Fruit fly (Drosophila melanogaster) whole organism, embryonic: ENCODE measurements around the gene CG4291.

ENCODE experiments used
- Antp ChIP-seq: fragments of 200-800 bp; sonication (Bioruptor generic); optimal IDR thresholded peaks from 3 replicates; lab custom pipeline; 2016; ENCODE audit warnings: missing biosample characterization, missing genetic modification characterization
- Atf3 ChIP-seq: fragments of 200-800 bp; sonication (Bioruptor generic); optimal IDR thresholded peaks from 3 replicates; lab custom pipeline; 2016; ENCODE audit warnings: missing biosample characterization, missing genetic modification characterization
- BtbVII ChIP-seq: fragments of 200-800 bp; sonication (Bioruptor generic); optimal IDR thresholded peaks from 3 replicates; lab custom pipeline; 2017; ENCODE audit warnings: missing biosample characterization, mild to moderate bottlenecking, missing genetic modification characterization
- CG10979 ChIP-seq: fragments of 200-800 bp; sonication (Bioruptor generic); optimal IDR thresholded peaks from 2 replicates; lab custom pipeline; 2018; ENCODE audit warnings: missing biosample characterization, mild to moderate bottlenecking, missing genetic modification characterization, moderate library complexity
- CG12659 ChIP-seq: fragments of 200-800 bp; sonication (Bioruptor generic); optimal IDR thresholded peaks from 3 replicates; lab custom pipeline; 2017; ENCODE audit warnings: mild to moderate bottlenecking, missing biosample characterization, missing genetic modification reagents, missing genetic modification characterization
- CG13424 ChIP-seq: fragments of 200-800 bp; sonication (Bioruptor generic); optimal IDR thresholded peaks from 2 replicates; lab custom pipeline; 2019; ENCODE audit warnings: missing biosample characterization, mild to moderate bottlenecking, missing genetic modification characterization, moderate library complexity
- CG14667 ChIP-seq: fragments of 200-800 bp; sonication (Bioruptor generic); IDR thresholded peaks from 2 replicates; pipeline ENCODE4 v1.3.6; 2022; ENCODE audit warnings: missing biosample characterization, missing genetic modification characterization
- CG15269 ChIP-seq: fragments of 200-800 bp; sonication (Bioruptor generic); optimal IDR thresholded peaks from 2 replicates; lab custom pipeline; 2018; ENCODE audit warnings: missing biosample characterization, mild to moderate bottlenecking, missing genetic modification characterization, moderate library complexity
- CG15601 ChIP-seq: fragments of 200-800 bp; sonication (Bioruptor generic); optimal IDR thresholded peaks from 3 replicates; lab custom pipeline; 2019; ENCODE audit warnings: missing biosample characterization, mild to moderate bottlenecking, missing genetic modification characterization, moderate library complexity
- CG1647 ChIP-seq: fragments of 200-800 bp; sonication (Bioruptor generic); optimal IDR thresholded peaks from 3 replicates; lab custom pipeline; 2016; ENCODE audit warnings: missing biosample characterization, missing genetic modification characterization
- CG16813 ChIP-seq: fragments of 200-800 bp; sonication (Bioruptor generic); IDR thresholded peaks from 3 replicates; pipeline ENCODE4 v1.3.6; 2022; ENCODE audit warnings: missing biosample characterization, missing genetic modification characterization; ENCODE audit not compliant: partially characterized antibody
- CG17829 ChIP-seq: fragments of 200-800 bp; optimal IDR thresholded peaks from 2 replicates; lab custom pipeline; 2019; ENCODE audit warnings: missing biosample characterization, mild to moderate bottlenecking, missing genetic modification characterization, moderate library complexity
- CG18476 ChIP-seq: fragments of 200-800 bp; sonication (Bioruptor generic); optimal IDR thresholded peaks from 2 replicates; lab custom pipeline; 2016; ENCODE audit warnings: missing biosample characterization, mild to moderate bottlenecking, missing genetic modification characterization
- CG2712 ChIP-seq: fragments of 200-800 bp; optimal IDR thresholded peaks from 3 replicates; lab custom pipeline; 2019; ENCODE audit warnings: missing biosample characterization, mild to moderate bottlenecking, missing genetic modification characterization, moderate library complexity
- CG31441 ChIP-seq: fragments of 200-800 bp; sonication (Bioruptor generic); IDR thresholded peaks from 2 replicates; pipeline ENCODE4 v1.3.6; 2022; ENCODE audit warnings: missing biosample characterization, missing genetic modification characterization
- CHES-1-like ChIP-seq: fragments of 200-800 bp; sonication (Bioruptor generic); optimal IDR thresholded peaks from 2 replicates; lab custom pipeline; 2016; ENCODE audit warnings: missing biosample characterization, missing genetic modification characterization
- D19A ChIP-seq: fragments of 200-800 bp; optimal IDR thresholded peaks from 3 replicates; lab custom pipeline; 2019; ENCODE audit warnings: missing biosample characterization, mild to moderate bottlenecking, missing genetic modification characterization, moderate library complexity
- Drgx ChIP-seq: fragments of 200-800 bp; sonication (Bioruptor generic); IDR thresholded peaks from 2 replicates; pipeline ENCODE4 v1.3.6; 2022; ENCODE audit warnings: missing biosample characterization, missing genetic modification characterization
- Hr78 ChIP-seq, 2 experiments: fragments of 200-800 bp in 1 of 2; fragments of >200 bp in 1 of 2; sonication (Bioruptor generic) in 1 of 2; optimal IDR thresholded peaks; 2 replicates each; lab custom pipeline; 2017 to 2019; ENCODE audit warnings: missing biosample characterization in 2 of 2, missing genetic modification characterization in 2 of 2, mild to moderate bottlenecking in 1 of 2, moderate library complexity in 1 of 2
- MBD-R2 ChIP-seq: fragments of 200-800 bp; sonication (Bioruptor generic); IDR thresholded peaks from 2 replicates; pipeline ENCODE4 v1.3.6; 2022; ENCODE audit warnings: missing biosample characterization, missing genetic modification characterization
- MTF-1 ChIP-seq: fragments of 200-800 bp; sonication (Bioruptor generic); optimal IDR thresholded peaks from 2 replicates; lab custom pipeline; 2018; ENCODE audit warnings: missing biosample characterization, mild to moderate bottlenecking, missing genetic modification characterization, borderline replicate concordance
- Mad ChIP-seq: fragments of 200-800 bp; sonication (Bioruptor generic); optimal IDR thresholded peaks from 2 replicates; lab custom pipeline; 2016; ENCODE audit warnings: missing biosample characterization, missing genetic modification characterization
- Nf-YB ChIP-seq: fragments of 200-800 bp; sonication (Bioruptor generic); optimal IDR thresholded peaks from 3 replicates; lab custom pipeline; 2019; ENCODE audit warnings: missing biosample characterization, mild to moderate bottlenecking, missing genetic modification characterization, moderate library complexity
- NfI ChIP-seq: fragments of 200-800 bp; sonication (Bioruptor generic); optimal IDR thresholded peaks from 3 replicates; lab custom pipeline; 2018; ENCODE audit warnings: missing biosample characterization, mild to moderate bottlenecking, missing genetic modification characterization, moderate library complexity
- Oli ChIP-seq: fragments of 200-800 bp; sonication (Bioruptor generic); optimal IDR thresholded peaks from 2 replicates; lab custom pipeline; 2018; ENCODE audit warnings: missing biosample characterization, mild to moderate bottlenecking, missing genetic modification characterization, moderate library complexity
- Sox102F ChIP-seq: fragments of 200-800 bp; sonication (Bioruptor generic); optimal IDR thresholded peaks from 2 replicates; lab custom pipeline; 2018; ENCODE audit warnings: missing biosample characterization, mild to moderate bottlenecking, missing genetic modification characterization, moderate library complexity
- Xbp1 ChIP-seq: fragments of 200-800 bp; sonication (Bioruptor generic); optimal IDR thresholded peaks from 3 replicates; lab custom pipeline; 2016; ENCODE audit warnings: missing biosample characterization, mild to moderate bottlenecking, missing genetic modification characterization
- bab2 ChIP-seq: fragments of 200-800 bp; sonication (Bioruptor generic); optimal IDR thresholded peaks from 2 replicates; lab custom pipeline; 2016; ENCODE audit warnings: missing biosample characterization, missing genetic modification characterization
- br ChIP-seq: fragments of >200 bp; optimal IDR thresholded peaks from 2 replicates; lab custom pipeline; 2017
- bsh ChIP-seq, 2 experiments: fragments of 200-800 bp; sonication (Bioruptor generic); optimal IDR thresholded peaks; 2 replicates each; lab custom pipeline; 2017 to 2018; ENCODE audit warnings: mild to moderate bottlenecking in 2 of 2, missing biosample characterization in 2 of 2, missing genetic modification characterization in 2 of 2, moderate library complexity in 1 of 2
- chinmo ChIP-seq: fragments of 200-800 bp; sonication (Bioruptor generic); IDR thresholded peaks from 4 replicates; pipeline ENCODE4 v1.3.6; 2022; ENCODE audit warnings: missing biosample characterization, missing genetic modification characterization; ENCODE audit not compliant: partially characterized antibody
- dpn ChIP-seq, 2 experiments: fragments of 200-800 bp; sonication (Bioruptor generic); optimal IDR thresholded peaks; 3 replicates each; lab custom pipeline; 2016; ENCODE audit warnings: missing biosample characterization in 2 of 2, missing genetic modification characterization in 2 of 2
- dysf ChIP-seq: fragments of 200-800 bp; sonication (Bioruptor generic); IDR thresholded peaks from 3 replicates; pipeline ENCODE4 v1.3.6; 2022; ENCODE audit warnings: missing biosample characterization, missing genetic modification characterization
- gce ChIP-seq: fragments of 200-800 bp; sonication (Bioruptor generic); IDR thresholded peaks from 3 replicates; pipeline ENCODE4 v1.3.6; 2022; ENCODE audit warnings: missing biosample characterization, missing genetic modification characterization
- gem ChIP-seq: fragments of 200-800 bp; sonication (Bioruptor generic); optimal IDR thresholded peaks from 2 replicates; lab custom pipeline; 2019; ENCODE audit warnings: missing biosample characterization, mild to moderate bottlenecking, missing genetic modification characterization, moderate library complexity
- her ChIP-seq: fragments of 200-800 bp; sonication (Bioruptor generic); optimal IDR thresholded peaks from 2 replicates; lab custom pipeline; 2016; ENCODE audit warnings: missing biosample characterization, missing genetic modification characterization
- ind ChIP-seq: fragments of 200-800 bp; sonication (Bioruptor generic); optimal IDR thresholded peaks from 3 replicates; lab custom pipeline; 2016; ENCODE audit warnings: missing biosample characterization, missing genetic modification characterization
- nau ChIP-seq: fragments of 200-800 bp; sonication (Bioruptor generic); optimal IDR thresholded peaks from 3 replicates; lab custom pipeline; 2017; ENCODE audit warnings: missing biosample characterization, mild to moderate bottlenecking, missing genetic modification characterization, missing genetic modification reagents
- org-1 ChIP-seq: fragments of 200-800 bp; sonication (Bioruptor generic); optimal IDR thresholded peaks from 2 replicates; lab custom pipeline; 2017; ENCODE audit warnings: missing biosample characterization, missing genetic modification characterization
- otp ChIP-seq: fragments of 200-800 bp; sonication (Bioruptor generic); IDR thresholded peaks from 3 replicates; pipeline ENCODE4, ENCODE4 v1.3.6; 2022; ENCODE audit warnings: missing biosample characterization, missing genetic modification characterization
- pb ChIP-seq: fragments of 200-800 bp; sonication (Bioruptor generic); optimal IDR thresholded peaks from 3 replicates; lab custom pipeline; 2016; ENCODE audit warnings: missing biosample characterization, missing genetic modification characterization
- pho ChIP-seq: fragments of 200-800 bp; sonication (Bioruptor generic); optimal IDR thresholded peaks from 2 replicates; lab custom pipeline; 2016; ENCODE audit warnings: missing biosample characterization, missing genetic modification characterization
- scrt ChIP-seq: fragments of 200-800 bp; sonication (Bioruptor generic); optimal IDR thresholded peaks from 2 replicates; lab custom pipeline; 2018; ENCODE audit warnings: missing biosample characterization, mild to moderate bottlenecking, missing genetic modification characterization, moderate library complexity
- sens ChIP-seq: fragments of 200-800 bp; sonication (Bioruptor generic); peaks from one replicate; lab custom pipeline; 2016; ENCODE audit warnings: missing biosample characterization, missing genetic modification characterization
- shn ChIP-seq: fragments of 200-800 bp; sonication (Bioruptor generic); optimal IDR thresholded peaks from 3 replicates; lab custom pipeline; 2016; ENCODE audit warnings: missing biosample characterization, missing genetic modification characterization
- slbo ChIP-seq: fragments of 200-800 bp; sonication (Bioruptor generic); IDR thresholded peaks from 2 replicates; pipeline ENCODE4 v1.3.6; 2022; ENCODE audit warnings: missing biosample characterization, missing genetic modification characterization
- slou ChIP-seq: fragments of 200-800 bp; sonication (Bioruptor generic); optimal IDR thresholded peaks from 3 replicates; lab custom pipeline; 2016; ENCODE audit warnings: missing biosample characterization, missing genetic modification characterization
- sna ChIP-seq: fragments of 200-800 bp; sonication (Bioruptor generic); IDR thresholded peaks from 2 replicates; pipeline ENCODE4 v1.3.6; 2022; ENCODE audit warnings: missing biosample characterization, missing genetic modification characterization; ENCODE audit not compliant: partially characterized antibody

Gene CG4291

DNA sequence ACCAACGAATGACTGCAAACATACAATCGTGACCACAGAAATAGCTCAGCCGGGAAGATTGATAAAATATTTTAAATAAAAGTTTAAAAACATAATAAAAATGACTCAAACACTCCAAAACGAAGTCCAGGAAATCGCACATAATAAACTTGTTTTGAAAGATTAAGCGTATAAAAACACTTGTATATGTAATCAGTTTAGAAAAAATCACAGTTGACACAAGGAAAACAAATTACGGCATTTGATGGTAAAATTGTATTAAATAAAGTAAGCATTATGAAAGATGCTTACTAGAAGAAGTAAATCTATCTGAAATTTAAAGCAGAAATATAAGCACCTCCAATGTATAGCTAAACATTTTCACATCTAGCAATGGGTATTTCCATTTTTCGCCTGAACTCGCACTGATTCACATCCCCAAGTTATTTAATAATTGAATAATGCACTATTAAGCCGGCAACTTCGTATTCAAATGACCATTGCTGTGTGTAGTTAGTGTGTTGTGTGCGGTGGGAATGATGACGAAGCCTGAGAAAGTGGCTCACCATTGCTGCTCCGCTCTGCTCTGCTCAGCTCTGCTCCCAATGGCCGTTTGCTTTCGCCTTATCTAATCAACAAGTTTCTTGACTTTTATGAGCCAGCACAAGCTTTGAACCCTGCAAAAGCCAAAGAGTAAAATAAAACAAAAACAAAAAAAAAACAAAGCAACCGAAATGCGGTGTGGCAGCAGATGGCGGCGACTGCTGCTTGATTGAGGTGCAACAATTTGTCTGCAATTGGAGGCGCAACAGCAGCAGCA, 5.1 kb downstream of the CG4291 start (continued):
- TF ChIP-seq CG12659 (GFP tag; lab: Kevin White, UChicago) (peak; percentile 11), dpn (GFP tag; optimal IDR thresholded peaks at IDR 0.05; lab: Kevin White, UChicago) (peak in 1 of 2 experiments; percentile 13), CG2712 (tag; lab: Kevin White, UChicago) (peak; percentile 26), Oli (tag; lab: Kevin White, UChicago) (peak; percentile 53), pb (GFP tag; lab: Kevin White, UChicago) (no peak), Nf-YB (GFP tag; lab: Kevin White, UChicago) (peak; percentile 4), bsh (GFP tag; optimal IDR thresholded peaks at IDR 0.05; lab: Kevin White, UChicago) (peak in 1 of 2 experiments; percentile 9), CG16813 (GFP tag; lab: Robert Waterston, UW) (no peak), gce (GFP tag; lab: Robert Waterston, UW) (no peak), CG31441 (GFP tag; lab: Robert Waterston, UW) (peak; percentile 42; the same call in 1 of the 2 replicates), CG15601 (tag; lab: Kevin White, UChicago) (no peak), sna (no peak), CG10979 (tag; lab: Kevin White, UChicago) (peak; percentile 4), chinmo (0 out of 4 replicates have a peak, but pooled peaks have one; percentile 10), org-1 (GFP tag; lab: Kevin White, UChicago) (no peak), gem (peak; percentile 41), scrt (GFP tag; lab: Kevin White, UChicago) (no peak), CG13424 (peak; percentile 4), ind (peak; percentile 8), BtbVII (no peak), CHES-1-like (GFP tag; lab: Kevin White, UChicago) (no peak), nau (GFP tag; lab: Kevin White, UChicago) (no peak), Xbp1 (GFP tag; lab: Kevin White, UChicago) (no peak), Atf3 (no peak), sens (GFP tag; lab: Kevin White, UChicago) (peak; percentile 85), slou (GFP tag; lab: Kevin White, UChicago) (no peak), pho (no peak)

DNA sequence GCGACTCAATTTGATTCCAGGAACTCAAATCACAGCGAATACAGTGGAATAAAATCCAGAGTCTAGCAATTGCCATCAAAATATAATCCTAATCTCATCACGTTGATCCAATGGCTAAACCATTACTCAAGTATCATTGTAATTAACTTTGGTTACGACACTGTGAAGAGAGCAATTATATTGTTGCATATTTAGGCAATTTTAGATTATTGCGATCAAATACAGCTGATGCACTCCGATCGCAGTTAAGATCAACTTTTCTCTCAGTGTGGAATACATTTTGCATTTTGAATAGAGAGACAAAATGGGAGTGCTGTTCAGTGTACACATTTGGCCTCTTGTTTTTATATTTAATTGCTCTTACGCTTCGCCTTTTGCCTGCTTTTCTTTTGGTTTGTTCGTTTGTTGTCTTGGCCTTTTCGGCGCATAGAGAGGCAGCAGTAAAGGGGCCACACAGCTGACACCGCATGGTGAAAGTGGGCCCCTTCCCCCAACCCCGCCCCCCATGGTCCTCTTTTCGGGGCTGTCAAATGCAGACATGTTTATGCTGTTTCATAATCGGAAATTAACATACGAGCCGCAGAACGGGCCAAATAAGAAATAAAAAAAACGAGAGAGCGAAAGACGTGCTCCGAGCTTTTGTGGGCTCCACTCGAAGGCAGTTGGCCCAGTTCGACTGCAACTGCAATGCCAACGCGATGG, 6.2 kb downstream of the CG4291 start:
- TF ChIP-seq her (GFP tag; lab: Kevin White, UChicago) (peak; percentile 60), Hr78 (GFP tag; optimal IDR thresholded peaks at IDR 0.05; lab: Kevin White, UChicago) (peak in 1 of 2 experiments; percentile 69), Antp (peak; percentile 62), D19A (tag; lab: Kevin White, UChicago) (peak; percentile 47), NfI (GFP tag; lab: Kevin White, UChicago) (peak; percentile 61), MTF-1 (no peak), dysf (GFP tag; lab: Robert Waterston, UW) (peak; percentile 43; the same call in 1 of the 3 replicates), shn (GFP tag; lab: Kevin White, UChicago) (peak; percentile 53), CG14667 (peak; percentile 39; the same call in 1 of the 2 replicates), bab2 (GFP tag; lab: Kevin White, UChicago) (peak; percentile 63), Mad (peak; percentile 42), Drgx (GFP tag; lab: Robert Waterston, UW) (peak; percentile 42; the same call in 1 of the 2 replicates), CG17829 (peak; percentile 60), slbo (GFP tag; lab: Robert Waterston, UW) (no peak; the same call in 1 of the 2 replicates), CG1647 (peak; percentile 48), otp (GFP tag; lab: Robert Waterston, UW) (peak; percentile 31; the same call in 1 of the 3 replicates), Sox102F (GFP tag; lab: Kevin White, UChicago) (peak; percentile 85), CG18476 (peak; percentile 38), CG15269 (peak; percentile 61), MBD-R2 (GFP tag; lab: Robert Waterston, UW) (no peak), br (lab: Kevin White, UChicago) (no peak)
